Worm (Caenorhabditis elegans) whole organism, L1 larva: ENCODE data around the gene K10D11.3.
A peak's percentile ranks its signal among the peaks of the same experiment; 100 is the strongest.

Experiments used
- ceh-82 ChIP-seq, 3 experiments: fragments of 150-350 bp in 1 of 3; sonication (generic microtip) in 2 of 3; optimal IDR thresholded peaks; 2 replicates each; lab custom pipeline; 2014 to 2017; ENCODE audit warnings: missing biosample characterization in 3 of 3, missing genetic modification characterization in 3 of 3
- nhr-237 ChIP-seq: fragments of 150-350 bp; optimal IDR thresholded peaks from 2 replicates; lab custom pipeline; 2014; ENCODE audit warnings: missing biosample characterization, missing genetic modification characterization
- zag-1 ChIP-seq: fragments of 150-350 bp; optimal IDR thresholded peaks from 2 replicates; lab custom pipeline; 2014; ENCODE audit warnings: missing biosample characterization, missing genetic modification characterization

DNA sequence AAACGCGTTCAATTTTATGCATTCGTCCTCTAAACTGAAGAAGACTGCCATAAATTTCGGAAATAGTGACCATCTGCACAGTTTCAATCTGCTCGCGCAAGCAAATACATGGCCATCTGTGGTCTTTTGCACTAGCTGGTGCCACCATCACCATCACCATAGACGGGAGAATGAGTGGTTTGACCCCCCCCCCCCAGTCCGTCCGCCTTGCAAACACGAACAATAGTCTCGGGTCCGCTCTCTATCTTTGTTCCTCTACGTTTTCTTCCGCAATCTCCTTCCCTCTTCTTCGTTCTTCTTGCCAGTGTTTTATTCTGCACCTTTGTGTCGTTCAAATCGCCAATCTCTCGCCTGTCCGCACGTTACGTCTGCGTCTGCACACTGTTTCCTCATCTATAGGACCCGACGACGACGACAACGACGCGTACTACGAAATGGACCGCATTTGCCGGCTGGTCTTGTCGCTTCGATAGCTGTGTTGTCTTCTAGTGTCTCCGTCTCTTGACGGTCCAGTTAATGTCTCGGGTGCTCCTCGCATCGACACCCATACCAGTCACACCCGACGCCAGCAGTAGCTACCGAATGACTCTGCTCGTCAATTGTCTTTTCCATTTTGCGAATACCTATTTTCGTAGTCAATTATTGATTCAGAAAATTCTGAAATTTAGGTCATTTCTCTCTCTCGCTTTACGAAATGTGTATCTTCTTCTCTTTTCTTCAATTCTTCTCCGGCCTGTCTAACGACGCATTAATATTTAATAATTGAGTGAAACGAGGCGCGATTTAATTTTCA is 43.9 kb upstream of the K10D11.3 start:
- TF ChIP-seq nhr-237 (tag; lab: Kevin White, UChicago), result no peak
- peak in 1 of 3 experiments; percentile 42 for TF ChIP-seq ceh-82 (tag; optimal IDR thresholded peaks at IDR 0.05; lab: Kevin White, UChicago)
- TF ChIP-seq zag-1, result no peak
